Worm (Caenorhabditis elegans): ENCODE measurements around the gene C44H4.8.

C44H4.8 gene

DNA sequence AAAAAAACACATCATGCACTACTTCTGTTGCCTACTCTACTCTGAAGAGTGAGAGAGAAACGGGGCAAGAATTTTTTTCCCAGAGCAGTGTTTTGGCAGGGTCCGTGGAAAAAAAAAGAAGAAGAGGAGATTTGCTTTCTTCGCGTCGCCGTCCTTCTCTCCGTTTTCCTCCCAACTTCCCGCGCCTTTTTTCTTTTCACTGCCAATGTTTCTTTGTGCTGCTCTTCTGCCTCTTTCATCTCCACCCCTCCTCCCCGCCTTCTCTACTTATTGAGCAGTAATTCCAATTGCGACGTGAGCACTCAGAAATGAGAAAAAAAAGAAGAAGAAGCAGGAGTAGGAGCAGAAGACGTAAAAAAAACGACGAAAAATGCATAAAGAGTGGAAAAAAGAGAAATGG lies 45.0 kb downstream of the C44H4.8 start (continued):
- peak in 1 of 3 experiments; percentile 31 for TF ChIP-seq dpl-1 (GFP tag; optimal IDR thresholded peaks at IDR 0.05)
- no peak for TF ChIP-seq C04F5.9 (tag; optimal IDR thresholded peaks at IDR 0.05)
- TF ChIP-seq jun-1 (tag; optimal IDR thresholded peaks at IDR 0.05), result no peak
- TF ChIP-seq fkh-10 (GFP tag; optimal IDR thresholded peaks at IDR 0.05), result peak; percentile 90
- no peak for TF ChIP-seq lin-13 (GFP tag; optimal IDR thresholded peaks at IDR 0.05)
- peak; percentile 53 for TF ChIP-seq snu-23 (GFP tag; optimal IDR thresholded peaks at IDR 0.05)

DNA sequence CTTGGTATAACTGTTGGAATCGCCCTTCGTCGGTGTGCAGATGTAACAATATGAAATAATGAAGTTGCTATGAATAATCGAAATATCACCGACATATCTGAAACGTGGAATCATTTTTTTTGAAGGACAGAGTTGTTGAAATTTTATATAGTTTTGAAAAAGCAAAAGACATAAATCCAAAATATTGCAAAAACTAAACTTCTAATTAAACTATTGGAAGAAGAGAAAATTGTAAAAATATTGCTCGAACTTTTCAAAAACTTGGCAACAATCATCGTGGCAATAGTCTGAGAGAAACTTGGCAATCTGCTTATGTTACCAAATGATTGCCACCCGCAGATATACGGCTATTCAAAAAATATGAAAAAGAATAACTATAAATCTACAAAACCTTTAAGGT lies 50.5 kb downstream of the C44H4.8 start, which contains the start of gene F54E4.4:
F54E4.4 (minus strand) TSS at position 101 of the 400 bp plus-strand sequence.
- TF ChIP-seq nhr-237 (tag; optimal IDR thresholded peaks at IDR 0.05), result no peak
- no peak for TF ChIP-seq ztf-11 (tag; optimal IDR thresholded peaks at IDR 0.05)
- no peak for TF ChIP-seq hpl-2 (GFP tag; optimal IDR thresholded peaks at IDR 0.05)
- no peak for TF ChIP-seq lsy-2 (tag; optimal IDR thresholded peaks at IDR 0.05)
- TF ChIP-seq sox-4 (tag; optimal IDR thresholded peaks at IDR 0.05), result no peak
- TF ChIP-seq elt-2 (tag; optimal IDR thresholded peaks at IDR 0.05), result no peak
- no peak for TF ChIP-seq mep-1 (tag; optimal IDR thresholded peaks at IDR 0.05)

Measured in whole organism, L1 larva.